Worm (Caenorhabditis elegans) whole organism, L2 larva: ENCODE results near the gene spi-1.

Source experiments
- C34F6.9 ChIP-seq: fragments of 150-350 bp; optimal IDR thresholded peaks from 2 replicates; lab custom pipeline; 2014; ENCODE audit warnings: missing biosample characterization, missing genetic modification characterization
- R02D3.7 ChIP-seq: fragments of 150-350 bp; optimal IDR thresholded peaks from 2 replicates; lab custom pipeline; 2014; ENCODE audit warnings: missing biosample characterization, missing genetic modification characterization
- Y55F3AM.14 ChIP-seq: fragments of 200-800 bp; sonication (Bioruptor generic); optimal IDR thresholded peaks from 2 replicates; lab custom pipeline; 2018; ENCODE audit warnings: mild to moderate bottlenecking, missing genetic modification characterization, missing compliant biosample characterization
- ZK546.5 ChIP-seq: sonication (generic microtip); optimal IDR thresholded peaks from 2 replicates; lab custom pipeline; 2017; ENCODE audit warnings: missing biosample characterization, missing genetic modification characterization
- alr-1 ChIP-seq: fragments of 150-350 bp; optimal IDR thresholded peaks from 2 replicates; lab custom pipeline; 2014; ENCODE audit warnings: missing biosample characterization, missing genetic modification characterization
- aly-2 ChIP-seq: fragments of 150-350 bp; optimal IDR thresholded peaks from 2 replicates; lab custom pipeline; 2014; ENCODE audit warnings: missing biosample characterization, missing genetic modification characterization
- ama-1 ChIP-seq: fragments of 150-350 bp; optimal IDR thresholded peaks from 2 replicates; lab custom pipeline; 2018; ENCODE audit warnings: inconsistent platforms
- blmp-1 ChIP-seq: sonication (generic microtip); optimal IDR thresholded peaks from 2 replicates; lab custom pipeline; 2017; ENCODE audit warnings: missing genetic modification characterization, mild to moderate bottlenecking, missing compliant biosample characterization, antibody characterized with exemption, moderate library complexity; ENCODE audit not compliant: insufficient read depth
- ceh-16 ChIP-seq: fragments of 150-350 bp; optimal IDR thresholded peaks from 2 replicates; lab custom pipeline; 2014; ENCODE audit warnings: missing biosample characterization, missing genetic modification characterization
- ceh-82 ChIP-seq: fragments of 150-350 bp; optimal IDR thresholded peaks from 2 replicates; lab custom pipeline; 2014; ENCODE audit warnings: missing biosample characterization, missing genetic modification characterization
- crh-2 ChIP-seq: sonication (generic microtip); optimal IDR thresholded peaks from 2 replicates; lab custom pipeline; 2017; ENCODE audit warnings: missing biosample characterization, missing genetic modification characterization
- dmd-4 ChIP-seq: sonication (generic microtip); optimal IDR thresholded peaks from 2 replicates; lab custom pipeline; 2017; ENCODE audit warnings: missing biosample characterization, missing genetic modification characterization
- egl-27 ChIP-seq: sonication (generic microtip); optimal IDR thresholded peaks from 3 replicates; lab custom pipeline; 2017; ENCODE audit warnings: missing biosample characterization, missing genetic modification reagents, missing genetic modification characterization
- elt-1 ChIP-seq: fragments of 150-350 bp; optimal IDR thresholded peaks from 2 replicates; lab custom pipeline; 2014; ENCODE audit warnings: missing biosample characterization, missing genetic modification characterization
- elt-3 ChIP-seq: sonication (generic microtip); optimal IDR thresholded peaks from 2 replicates; lab custom pipeline; 2017; ENCODE audit warnings: missing biosample characterization, missing genetic modification characterization
- fos-1 ChIP-seq: fragments of 150-350 bp; optimal IDR thresholded peaks from 2 replicates; lab custom pipeline; 2014; ENCODE audit warnings: missing biosample characterization, missing genetic modification characterization
- lin-11 ChIP-seq: fragments of 150-350 bp; sonication (generic microtip); optimal IDR thresholded peaks from 2 replicates; lab custom pipeline; 2014; ENCODE audit warnings: missing biosample characterization, missing genetic modification characterization, inconsistent platforms, mixed read lengths
- lin-13 ChIP-seq: fragments of 150-350 bp; optimal IDR thresholded peaks from 2 replicates; lab custom pipeline; 2014; ENCODE audit warnings: missing biosample characterization, missing genetic modification reagents, missing genetic modification characterization
- lin-39 ChIP-seq: fragments of 150-350 bp; optimal IDR thresholded peaks from 2 replicates; lab custom pipeline; 2014; ENCODE audit warnings: missing biosample characterization, missing genetic modification reagents, missing genetic modification characterization
- lsy-2 ChIP-seq, 2 experiments: fragments of 150-350 bp in 1 of 2; sonication (generic microtip) in 1 of 2; optimal IDR thresholded peaks; 2 replicates each; lab custom pipeline; 2014 to 2017; ENCODE audit warnings: missing biosample characterization in 2 of 2, missing genetic modification characterization in 2 of 2
- mab-5 ChIP-seq: fragments of 150-350 bp; optimal IDR thresholded peaks from 2 replicates; lab custom pipeline; 2014; ENCODE audit warnings: missing biosample characterization, missing genetic modification characterization
- mbf-1 ChIP-seq: sonication (generic microtip); optimal IDR thresholded peaks from 2 replicates; lab custom pipeline; 2017; ENCODE audit warnings: missing biosample characterization, missing genetic modification characterization
- mdl-1 ChIP-seq, 2 experiments: fragments of 150-350 bp in 1 of 2; sonication (generic microtip) in 1 of 2; optimal IDR thresholded peaks; 2 replicates each; lab custom pipeline; 2017; ENCODE audit warnings: missing biosample characterization in 2 of 2, missing genetic modification characterization in 2 of 2
- nhr-10 ChIP-seq: sonication (generic microtip); optimal IDR thresholded peaks from 2 replicates; lab custom pipeline; 2017; ENCODE audit warnings: missing biosample characterization, missing genetic modification characterization
- nhr-11 ChIP-seq: fragments of 150-350 bp; optimal IDR thresholded peaks from 2 replicates; lab custom pipeline; 2014; ENCODE audit warnings: missing biosample characterization, missing genetic modification characterization
- nhr-12 ChIP-seq: fragments of 150-350 bp; optimal IDR thresholded peaks from 2 replicates; lab custom pipeline; 2014; ENCODE audit warnings: missing biosample characterization, missing genetic modification characterization
- nhr-129 ChIP-seq: fragments of 150-350 bp; optimal IDR thresholded peaks from 2 replicates; lab custom pipeline; 2014; ENCODE audit warnings: missing biosample characterization, missing genetic modification characterization
- nhr-21 ChIP-seq: fragments of 150-350 bp; optimal IDR thresholded peaks from 2 replicates; lab custom pipeline; 2014; ENCODE audit warnings: missing biosample characterization, missing genetic modification characterization
- nhr-23 ChIP-seq: fragments of 150-350 bp; optimal IDR thresholded peaks from 2 replicates; lab custom pipeline; 2014; ENCODE audit warnings: missing biosample characterization, missing genetic modification reagents, missing genetic modification characterization
- nhr-237 ChIP-seq: fragments of 150-350 bp; optimal IDR thresholded peaks from 2 replicates; lab custom pipeline; 2014; ENCODE audit warnings: missing biosample characterization, missing genetic modification characterization
- nhr-25 ChIP-seq: fragments of 150-350 bp; sonication (generic microtip); optimal IDR thresholded peaks from 3 replicates; lab custom pipeline; 2014; ENCODE audit warnings: missing biosample characterization, missing genetic modification characterization
- nhr-6 ChIP-seq: fragments of 150-350 bp; optimal IDR thresholded peaks from 2 replicates; lab custom pipeline; 2014; ENCODE audit warnings: missing biosample characterization, missing genetic modification characterization
- nhr-77 ChIP-seq: fragments of 150-350 bp; optimal IDR thresholded peaks from 2 replicates; lab custom pipeline; 2014; ENCODE audit warnings: missing biosample characterization, missing genetic modification characterization
- peb-1 ChIP-seq: fragments of 150-350 bp; optimal IDR thresholded peaks from 2 replicates; lab custom pipeline; 2014; ENCODE audit warnings: missing biosample characterization, missing genetic modification characterization
- sem-4 ChIP-seq: fragments of 150-350 bp; optimal IDR thresholded peaks from 2 replicates; lab custom pipeline; 2014; ENCODE audit warnings: missing biosample characterization, missing genetic modification reagents, missing genetic modification characterization
- skn-1 ChIP-seq: sonication (generic microtip); optimal IDR thresholded peaks from 2 replicates; lab custom pipeline; 2017; ENCODE audit warnings: missing biosample characterization, missing genetic modification characterization
- sma-3 ChIP-seq: sonication (generic microtip); optimal IDR thresholded peaks from 2 replicates; lab custom pipeline; 2016; ENCODE audit warnings: missing genetic modification reagents, missing genetic modification characterization, missing compliant biosample characterization
- sma-9 ChIP-seq, 2 experiments: fragments of 150-350 bp in 1 of 2; sonication (generic microtip) in 1 of 2; optimal IDR thresholded peaks; 2 replicates each; lab custom pipeline; 2014 to 2016; ENCODE audit warnings: missing genetic modification characterization in 2 of 2, mild to moderate bottlenecking in 1 of 2, missing biosample characterization in 1 of 2, missing compliant biosample characterization in 1 of 2, missing genetic modification reagents in 1 of 2, moderate library complexity in 1 of 2
- snpc-4 ChIP-seq: fragments of 150-350 bp; optimal IDR thresholded peaks from 2 replicates; lab custom pipeline; 2014; ENCODE audit warnings: missing biosample characterization, missing genetic modification characterization
- unc-39 ChIP-seq: fragments of 150-350 bp; optimal IDR thresholded peaks from 2 replicates; lab custom pipeline; 2014; ENCODE audit warnings: missing biosample characterization, missing genetic modification characterization
- unc-55 ChIP-seq: fragments of 150-350 bp; sonication (generic microtip); optimal IDR thresholded peaks from 3 replicates; lab custom pipeline; 2014; ENCODE audit warnings: missing biosample characterization, missing genetic modification reagents, missing genetic modification characterization
- unc-62 ChIP-seq: fragments of 150-350 bp; optimal IDR thresholded peaks from 2 replicates; lab custom pipeline; 2014; ENCODE audit warnings: missing biosample characterization, missing genetic modification reagents, missing genetic modification characterization
- zag-1 ChIP-seq: fragments of 150-350 bp; optimal IDR thresholded peaks from 2 replicates; lab custom pipeline; 2014; ENCODE audit warnings: missing biosample characterization, missing genetic modification characterization
- ztf-1 ChIP-seq: fragments of 200-800 bp; sonication (Bioruptor generic); conservative IDR thresholded peaks from 2 replicates; pipeline ENCODE4 v1.3.6; 2022; ENCODE audit warnings: missing genetic modification characterization, missing compliant biosample characterization
- ztf-4 ChIP-seq: fragments of 150-350 bp; optimal IDR thresholded peaks from 2 replicates; lab custom pipeline; 2014; ENCODE audit warnings: missing biosample characterization, missing genetic modification characterization

The spi-1 gene

DNA sequence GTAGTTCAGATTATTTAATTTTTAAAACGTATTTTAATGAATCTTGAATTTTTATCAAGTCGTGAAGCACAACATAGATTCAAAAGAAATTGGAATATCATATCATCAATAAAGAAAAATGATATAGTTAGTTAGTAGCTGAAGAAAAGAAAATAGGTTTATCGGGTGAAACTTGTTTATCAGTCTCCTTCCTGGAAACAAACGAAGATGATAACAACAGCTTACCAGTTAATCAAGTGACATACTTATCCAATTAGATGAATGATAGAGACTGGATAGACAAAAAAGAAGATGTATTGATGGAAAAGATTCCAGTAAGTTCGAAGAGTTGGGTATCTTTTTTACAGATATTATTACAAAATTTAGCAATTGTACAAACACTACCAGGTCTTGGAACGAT lies 46.9 kb downstream of the spi-1 start:
- no peak for TF ChIP-seq nhr-21
- no peak for TF ChIP-seq nhr-25 (tag; lab: Kevin White, UChicago)
- TF ChIP-seq C34F6.9 (tag; lab: Kevin White, UChicago) = no peak
- TF ChIP-seq skn-1 = no peak
- TF ChIP-seq nhr-77 (tag; lab: Kevin White, UChicago) = no peak
- TF ChIP-seq zag-1 (tag; lab: Kevin White, UChicago) = no peak
- TF ChIP-seq lin-13 (GFP tag; lab: Kevin White, UChicago) = no peak
- no peak for TF ChIP-seq elt-1 (tag; lab: Kevin White, UChicago)
- TF ChIP-seq sem-4 (tag; lab: Kevin White, UChicago) = no peak

- TF ChIP-seq ztf-1 (GFP tag; lab: Robert Waterston, UW) (no peak), lin-11 (no peak), sem-4 (tag; lab: Kevin White, UChicago) (no peak), lin-39 (tag; lab: Kevin White, UChicago) (no peak)
Measured at ce11 chrII:7543808-7544207, 47.8 kb downstream of the spi-1 start, which contains the start of gene rol-8. TSS of gene rol-8 (plus strand) at chrII:7544108.

DNA sequence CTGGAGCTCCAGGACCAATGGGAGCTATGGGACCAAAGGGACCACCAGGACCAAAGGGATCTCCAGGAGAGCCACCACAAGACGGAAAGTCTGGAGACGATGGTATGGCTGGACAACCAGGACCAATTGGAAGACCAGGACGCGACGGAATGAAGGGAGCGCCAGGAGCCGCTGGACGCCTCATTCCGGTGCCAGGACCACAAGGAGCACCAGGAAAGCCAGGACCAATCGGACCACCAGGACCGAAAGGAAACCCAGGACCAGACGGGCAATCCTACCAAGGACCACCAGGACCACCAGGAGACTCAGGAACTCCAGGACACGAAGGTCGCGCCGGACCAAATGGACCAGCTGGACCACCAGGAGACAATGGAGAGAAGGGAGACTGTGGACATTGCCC lies 48.7 kb downstream of the spi-1 start:
- TF ChIP-seq ceh-16 (no peak), nhr-129 (tag; lab: Kevin White, UChicago) (no peak), ceh-82 (tag; lab: Kevin White, UChicago) (no peak), ztf-4 (no peak), nhr-6 (tag; lab: Kevin White, UChicago) (no peak), dmd-4 (tag; lab: Kevin White, UChicago) (no peak), nhr-11 (no peak), peb-1 (no peak), lsy-2 (tag; optimal IDR thresholded peaks at IDR 0.05; lab: Kevin White, UChicago) (no peak), alr-1 (tag; lab: Kevin White, UChicago) (no peak), R02D3.7 (tag; lab: Kevin White, UChicago) (no peak)

- TF ChIP-seq elt-3 (tag; lab: Kevin White, UChicago) = no peak
- TF ChIP-seq fos-1 (tag; lab: Kevin White, UChicago) = peak; percentile 7
- TF ChIP-seq unc-55 (GFP tag; lab: Kevin White, UChicago) = peak; percentile 35
- peak; percentile 74 for TF ChIP-seq ama-1 (lab: Kevin White, UChicago)
- no peak for TF ChIP-seq ZK546.5
- no peak for TF ChIP-seq nhr-10 (tag; lab: Kevin White, UChicago)
- no peak for TF ChIP-seq mab-5 (tag; lab: Kevin White, UChicago)
- no peak for TF ChIP-seq nhr-25 (tag; lab: Kevin White, UChicago)
- TF ChIP-seq mdl-1 (tag; optimal IDR thresholded peaks at IDR 0.05; lab: Kevin White, UChicago) = no peak
- no peak for TF ChIP-seq alr-1 (tag; lab: Kevin White, UChicago)
- no peak for TF ChIP-seq aly-2 (tag; lab: Kevin White, UChicago)
- peak; percentile 5 for TF ChIP-seq blmp-1 (tag; lab: Kevin White, UChicago)
- TF ChIP-seq sem-4 (tag; lab: Kevin White, UChicago) = no peak
- TF ChIP-seq mbf-1 = no peak
- no peak for TF ChIP-seq ztf-4
- no peak for TF ChIP-seq dmd-4 (tag; lab: Kevin White, UChicago)
- no peak for TF ChIP-seq unc-62 (GFP tag; lab: Kevin White, UChicago)
- no peak for TF ChIP-seq lin-13 (GFP tag; lab: Kevin White, UChicago)
- no peak for TF ChIP-seq nhr-23
- TF ChIP-seq nhr-12 (tag; lab: Kevin White, UChicago) = no peak
- no peak for TF ChIP-seq ceh-82 (tag; lab: Kevin White, UChicago)
- TF ChIP-seq snpc-4 (tag; lab: Kevin White, UChicago) = no peak
- no peak for TF ChIP-seq crh-2
- no peak for TF ChIP-seq peb-1
- no peak for TF ChIP-seq elt-1 (tag; lab: Kevin White, UChicago)
- TF ChIP-seq lin-11 = no peak
- no peak for TF ChIP-seq egl-27
- no peak for TF ChIP-seq Y55F3AM.14 (GFP tag; lab: Kevin White, UChicago)
- no peak for TF ChIP-seq unc-39 (tag; lab: Kevin White, UChicago)
- no peak for TF ChIP-seq sma-3 (GFP tag; lab: Kevin White, UChicago)
- TF ChIP-seq nhr-21 = peak; percentile 74
- TF ChIP-seq ztf-1 (GFP tag; lab: Robert Waterston, UW) = no peak
- no peak for TF ChIP-seq sma-9 (GFP tag; optimal IDR thresholded peaks at IDR 0.05; lab: Kevin White, UChicago)
- TF ChIP-seq sma-9 (tag; optimal IDR thresholded peaks at IDR 0.05; lab: Kevin White, UChicago) = no peak
- no peak for TF ChIP-seq lsy-2 (tag; optimal IDR thresholded peaks at IDR 0.05; lab: Kevin White, UChicago)
- TF ChIP-seq lin-39 (tag; lab: Kevin White, UChicago) = no peak
- no peak for TF ChIP-seq nhr-237 (tag; lab: Kevin White, UChicago)
- TF ChIP-seq ceh-16 = no peak
- no peak for TF ChIP-seq zag-1 (tag; lab: Kevin White, UChicago)
- no peak for TF ChIP-seq nhr-129 (tag; lab: Kevin White, UChicago)
- TF ChIP-seq R02D3.7 (tag; lab: Kevin White, UChicago) = no peak
- no peak for TF ChIP-seq skn-1
- TF ChIP-seq nhr-6 (tag; lab: Kevin White, UChicago) = no peak
- TF ChIP-seq C34F6.9 (tag; lab: Kevin White, UChicago) = no peak
- TF ChIP-seq, all 48 proteins: peak for 5
Measured at ce11 chrII:7545364-7545763, 49.3 kb downstream of the spi-1 start.
